Worm (Caenorhabditis elegans) whole organism, L4/young adult: Measurements from ENCODE around the gene rab-3.

Source experiments
- W03F9.2 ChIP-seq: fragments of 150-350 bp; optimal IDR thresholded peaks from 2 replicates; lab custom pipeline; 2014; ENCODE audit warnings: missing biosample characterization, missing genetic modification characterization
- dao-5 ChIP-seq: sonication (generic microtip); optimal IDR thresholded peaks from 2 replicates; lab custom pipeline; 2016; ENCODE audit warnings: missing genotype, missing genetic modification characterization, moderate library complexity, missing compliant biosample characterization
- him-1 ChIP-seq: sonication (generic microtip); optimal IDR thresholded peaks from 2 replicates; lab custom pipeline; 2016; ENCODE audit warnings: missing genotype, missing genetic modification reagents, missing genetic modification characterization, missing compliant biosample characterization

The rab-3 gene

DNA sequence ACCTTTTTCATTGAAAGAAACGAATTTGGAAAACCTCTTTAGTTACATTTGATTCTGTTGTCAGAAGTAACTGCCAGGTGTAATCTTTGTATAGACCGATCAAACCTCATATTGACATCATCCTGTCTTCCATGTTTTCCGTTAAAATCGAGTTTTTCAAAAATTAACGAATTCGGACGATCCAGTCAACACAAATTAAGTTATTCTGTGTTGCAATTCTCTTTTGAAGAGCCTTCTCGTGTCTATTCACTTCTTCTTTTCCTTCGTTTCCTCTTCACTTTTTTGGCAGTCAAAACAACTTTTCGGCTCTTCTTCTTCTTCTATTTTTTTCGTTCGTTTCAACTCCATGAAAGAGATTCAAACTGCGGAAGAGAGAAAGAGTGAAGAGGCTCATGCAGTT is 19.5 kb downstream of the rab-3 start:
- no peak for TF ChIP-seq dao-5 (tag; lab: Kevin White, UChicago)
- TF ChIP-seq W03F9.2 (tag; lab: Kevin White, UChicago), result no peak
- TF ChIP-seq him-1 (tag; lab: Kevin White, UChicago), result no peak

DNA sequence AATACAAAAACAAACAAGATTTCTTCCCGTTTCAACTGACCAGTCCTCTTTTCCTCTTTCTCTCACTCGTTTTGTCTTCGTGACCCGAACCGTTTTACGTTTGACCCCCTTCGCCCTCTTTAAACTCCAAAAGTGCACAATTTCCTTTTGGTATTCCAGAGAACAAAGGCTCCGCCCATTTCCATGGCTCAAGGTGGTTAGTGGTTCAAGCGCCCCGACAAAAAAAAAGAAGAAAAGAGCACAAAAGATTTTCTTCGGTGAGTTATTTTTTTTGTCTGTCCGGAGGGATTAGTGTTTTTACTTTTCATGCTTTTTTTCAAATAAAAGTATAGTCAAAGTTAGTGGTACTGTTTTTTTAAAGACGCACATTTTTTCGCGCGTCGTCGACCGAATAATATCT is 20.1 kb downstream of the rab-3 start, which contains the start of gene osta-2:
TSS of gene osta-2 (plus strand) at position 160 of the 400 bp plus-strand sequence.
- no peak for TF ChIP-seq dao-5 (tag; lab: Kevin White, UChicago)
- no peak for TF ChIP-seq him-1 (tag; lab: Kevin White, UChicago)
- TF ChIP-seq W03F9.2 (tag; lab: Kevin White, UChicago), result no peak

DNA sequence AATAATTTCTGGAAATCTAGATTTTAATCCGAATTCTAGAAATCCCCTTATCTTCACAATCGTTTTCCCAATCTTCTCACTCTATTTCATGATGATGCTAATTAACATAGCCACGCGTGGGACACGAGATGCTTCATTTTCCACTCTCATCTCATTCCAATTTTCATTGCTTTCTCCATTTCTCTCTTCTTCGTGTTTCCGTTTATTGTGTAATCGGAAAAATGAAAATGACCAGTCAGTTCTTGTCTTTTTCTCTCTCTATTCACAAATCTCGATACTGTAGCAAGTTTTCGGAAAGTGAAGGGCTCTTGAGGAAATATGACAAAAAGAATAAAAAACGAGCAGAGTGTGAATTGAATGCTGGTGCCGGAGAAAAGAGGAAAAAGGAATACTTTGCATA is 23.2 kb downstream of the rab-3 start:
- no peak for TF ChIP-seq dao-5 (tag; lab: Kevin White, UChicago)
- TF ChIP-seq W03F9.2 (tag; lab: Kevin White, UChicago), result no peak
- no peak for TF ChIP-seq him-1 (tag; lab: Kevin White, UChicago)

DNA sequence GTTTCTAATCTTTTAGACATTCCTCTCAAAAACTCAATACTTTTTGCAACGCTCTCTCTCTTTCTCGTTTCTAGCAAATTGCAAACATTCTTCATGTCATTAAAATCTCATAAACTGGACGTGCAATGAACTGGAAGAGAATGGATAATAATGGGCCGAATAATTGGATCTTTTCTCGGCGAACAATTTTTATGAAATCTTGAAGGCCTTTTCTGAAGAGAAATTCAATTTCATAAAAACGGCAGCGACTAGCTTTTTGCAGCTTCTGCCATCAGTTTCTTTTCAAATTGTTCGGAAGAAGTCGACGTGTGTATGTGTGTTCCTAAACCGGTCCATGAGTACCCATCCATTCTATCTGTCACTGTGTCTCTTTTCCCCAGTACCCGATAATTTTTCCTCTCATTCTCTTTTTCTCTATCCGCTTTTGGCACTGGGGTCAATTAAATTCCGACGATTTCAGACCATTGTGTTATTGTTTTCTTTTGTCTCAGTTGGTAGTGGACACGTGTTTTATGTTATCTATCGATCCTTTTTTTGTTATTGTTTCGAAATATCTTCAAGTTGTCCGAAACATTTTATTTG is 25.0 kb downstream of the rab-3 start:
- no peak for TF ChIP-seq dao-5 (tag; lab: Kevin White, UChicago)
- no peak for TF ChIP-seq W03F9.2 (tag; lab: Kevin White, UChicago)
- TF ChIP-seq him-1 (tag; lab: Kevin White, UChicago), result no peak

DNA sequence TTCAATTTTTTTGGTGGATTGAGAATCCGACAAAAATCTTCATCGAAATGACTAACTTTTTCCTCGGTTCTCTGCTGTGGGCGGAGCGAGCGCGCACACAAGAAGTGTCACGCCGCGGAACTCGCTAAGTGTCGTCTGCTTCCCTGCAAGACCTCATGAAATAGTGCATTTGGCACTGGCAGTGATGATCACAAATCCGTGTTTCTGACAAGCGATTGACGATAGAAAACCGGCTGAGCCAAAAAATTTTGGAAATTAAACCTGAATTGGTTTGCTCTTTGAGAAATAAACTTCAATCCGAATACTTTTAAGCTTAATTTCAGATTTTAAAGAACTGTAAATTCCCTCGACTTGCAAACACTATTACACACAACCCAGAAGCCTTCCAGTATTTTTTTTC is 26.2 kb downstream of the rab-3 start:
- TF ChIP-seq him-1 (tag; lab: Kevin White, UChicago), result peak; percentile 40
- TF ChIP-seq dao-5 (tag; lab: Kevin White, UChicago), result no peak
- peak; percentile 52 for TF ChIP-seq W03F9.2 (tag; lab: Kevin White, UChicago)

DNA sequence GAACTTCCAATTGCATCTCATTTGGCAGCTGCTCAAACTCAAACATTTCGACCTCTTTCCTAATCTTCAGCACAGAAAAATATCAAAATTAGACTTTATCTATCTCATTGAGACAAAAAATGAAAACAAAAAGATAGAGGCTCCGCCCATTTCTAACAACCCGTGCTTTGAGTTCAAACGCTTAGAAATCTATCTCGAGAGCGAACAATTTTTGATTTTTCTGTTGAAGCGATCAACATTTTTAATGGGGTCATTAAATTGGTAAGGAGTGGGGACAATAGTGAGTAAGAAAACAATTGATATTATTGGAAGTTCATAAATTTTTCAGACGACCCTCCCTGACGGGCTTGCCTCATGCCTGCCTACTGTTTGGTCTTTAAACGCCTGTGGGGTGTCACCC is 28.8 kb downstream of the rab-3 start, which contains the start of the genes C25H3.10 and C25H3.1:
TSS of gene C25H3.10 (minus strand) at position 101 of the 400 bp plus-strand sequence.
TSS of gene C25H3.1 (plus strand) at position 203 of the 400 bp plus-strand sequence.
- TF ChIP-seq W03F9.2 (tag; lab: Kevin White, UChicago), result no peak
- no peak for TF ChIP-seq him-1 (tag; lab: Kevin White, UChicago)
- TF ChIP-seq dao-5 (tag; lab: Kevin White, UChicago), result no peak

DNA sequence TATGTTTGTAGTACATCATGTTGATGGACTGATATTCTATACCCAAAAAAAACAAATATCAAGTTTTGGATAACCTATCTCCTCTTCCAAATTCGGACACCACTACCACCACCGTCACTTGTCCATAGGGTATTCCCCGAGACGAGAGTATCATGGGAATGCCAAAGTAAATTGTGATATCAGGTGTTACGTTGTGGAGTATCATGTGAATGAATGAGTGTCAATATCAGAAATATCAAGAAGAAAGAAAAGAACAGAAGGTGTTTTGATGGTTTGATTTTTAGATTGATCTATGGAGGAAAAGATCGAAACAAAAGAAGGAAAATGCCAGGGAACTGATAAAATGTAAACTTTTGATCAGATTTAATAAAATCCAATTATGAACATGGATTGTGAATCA is 29.4 kb downstream of the rab-3 start:
- TF ChIP-seq him-1 (tag; lab: Kevin White, UChicago) (no peak), dao-5 (tag; lab: Kevin White, UChicago) (no peak), W03F9.2 (tag; lab: Kevin White, UChicago) (no peak)

DNA sequence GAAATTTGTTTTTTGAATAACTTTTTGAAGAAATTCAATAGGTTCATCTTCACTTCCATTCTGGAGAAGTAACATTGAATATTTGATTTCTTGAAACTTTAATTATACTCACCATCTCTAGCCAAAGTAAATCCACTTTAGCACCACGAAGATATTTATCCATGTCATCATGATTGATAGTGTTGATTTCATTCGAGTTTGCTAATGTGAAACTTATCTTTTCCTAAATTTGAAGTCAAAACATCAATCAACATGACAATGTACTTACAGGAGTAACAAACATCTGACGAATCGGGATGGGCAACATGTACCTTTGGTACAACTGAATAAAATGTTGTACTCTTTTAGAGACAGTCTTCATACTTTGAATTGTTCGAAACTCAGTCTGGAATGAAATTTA is 30.3 kb downstream of the rab-3 start:
- TF ChIP-seq W03F9.2 (tag; lab: Kevin White, UChicago) (no peak), dao-5 (tag; lab: Kevin White, UChicago) (no peak), him-1 (tag; lab: Kevin White, UChicago) (no peak)

DNA sequence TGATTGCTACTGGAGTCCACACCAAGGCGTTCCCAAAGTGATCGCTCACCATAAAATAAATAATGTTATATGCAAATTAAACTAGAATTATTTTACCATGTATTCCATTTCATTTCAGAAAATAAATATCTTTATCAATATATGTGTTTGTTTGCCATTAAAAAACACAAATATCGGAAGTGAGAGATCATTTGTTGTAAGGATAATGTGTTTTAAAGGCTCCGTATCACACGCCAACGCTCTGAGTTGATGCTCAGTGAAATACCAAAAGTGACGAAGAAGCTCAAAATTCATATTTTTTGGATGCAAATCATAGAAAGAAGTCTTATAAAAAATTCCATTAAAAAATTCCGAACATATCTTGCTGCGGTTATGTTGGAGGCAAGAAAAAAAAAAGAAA is 31.4 kb downstream of the rab-3 start:
- TF ChIP-seq him-1 (tag; lab: Kevin White, UChicago) (no peak), W03F9.2 (tag; lab: Kevin White, UChicago) (no peak), dao-5 (tag; lab: Kevin White, UChicago) (no peak)

DNA sequence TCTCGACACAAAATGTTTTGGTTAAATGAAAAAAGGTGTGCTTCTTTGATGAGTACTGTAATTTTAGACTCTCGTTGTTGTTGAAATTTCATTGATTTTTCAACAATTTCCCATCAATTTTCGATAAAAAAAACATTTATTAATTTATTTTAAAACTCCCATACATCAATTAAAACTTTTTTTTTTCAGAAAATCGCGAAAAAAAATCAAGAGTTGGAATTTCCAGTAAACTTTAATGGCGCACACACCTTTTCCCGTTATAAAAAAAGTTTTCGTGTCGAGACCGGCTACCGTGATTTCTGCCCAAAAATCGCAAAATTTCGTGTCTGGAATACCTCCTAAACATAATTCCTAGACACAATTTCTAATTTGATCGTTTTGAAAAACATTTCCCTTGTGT is 32.9 kb downstream of the rab-3 start, which contains the start of gene C25H3.14:
TSS of gene C25H3.14 (plus strand) at position 301 of the 400 bp plus-strand sequence.
- TF ChIP-seq W03F9.2 (tag; lab: Kevin White, UChicago), result no peak
- TF ChIP-seq him-1 (tag; lab: Kevin White, UChicago), result no peak
- TF ChIP-seq dao-5 (tag; lab: Kevin White, UChicago), result no peak

DNA sequence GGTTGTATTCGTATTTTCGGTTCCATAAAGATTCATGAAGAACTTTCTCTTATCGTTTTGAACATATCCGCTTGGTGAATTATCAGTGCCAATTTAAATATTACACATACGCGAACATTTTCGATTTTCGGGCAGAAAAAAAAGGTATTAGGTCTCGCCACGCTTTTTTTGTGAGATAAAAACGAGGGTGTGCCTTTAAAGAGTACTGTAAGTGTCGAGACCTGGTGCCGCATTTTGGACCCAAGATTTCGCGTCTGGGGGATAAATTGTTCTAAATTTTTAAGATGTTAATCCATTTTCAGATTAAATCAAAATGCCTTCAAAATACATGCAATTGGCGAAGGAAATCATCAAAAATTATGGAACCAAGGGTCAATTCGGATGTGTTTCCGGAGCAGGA is 33.8 kb downstream of the rab-3 start, which contains the start of gene C25H3.3:
TSS of gene C25H3.3 (plus strand) at position 301 of the 400 bp plus-strand sequence.
- no peak for TF ChIP-seq W03F9.2 (tag; lab: Kevin White, UChicago)

DNA sequence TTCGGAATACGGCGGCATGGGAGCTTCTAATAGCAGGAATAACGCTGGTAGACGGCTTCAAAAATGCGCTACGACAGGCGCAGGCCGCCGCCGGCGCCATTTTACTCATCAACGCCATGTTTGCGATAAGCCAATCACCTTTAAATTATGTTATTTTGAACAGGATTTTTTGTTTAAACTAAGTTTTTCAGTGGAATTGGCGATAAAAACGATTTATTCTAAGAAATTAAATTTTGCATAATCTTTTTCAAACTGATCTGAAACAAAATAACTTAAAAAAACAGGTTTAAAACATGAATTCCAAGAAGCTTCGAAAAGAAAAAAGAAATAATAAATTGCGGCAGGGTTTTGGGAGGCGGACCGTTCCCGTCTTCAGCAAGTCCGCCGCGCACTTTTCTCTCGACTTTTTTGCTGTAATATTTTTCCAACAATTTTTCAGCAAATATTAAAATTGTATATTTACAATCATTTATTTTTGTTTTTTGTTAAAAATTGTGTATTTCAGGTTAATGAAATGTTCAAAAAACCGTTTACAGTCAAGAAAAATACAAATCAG is 36.4 kb downstream of the rab-3 start, which contains the start of the genes ndub-5 and eif-2D:
TSS of gene ndub-5 (minus strand) at position 138 of the 556 bp plus-strand sequence.
TSS of gene eif-2D (plus strand) at position 506 of the 556 bp plus-strand sequence.
- no peak for TF ChIP-seq him-1 (tag; lab: Kevin White, UChicago)
- TF ChIP-seq dao-5 (tag; lab: Kevin White, UChicago), result no peak
- no peak for TF ChIP-seq W03F9.2 (tag; lab: Kevin White, UChicago)

DNA sequence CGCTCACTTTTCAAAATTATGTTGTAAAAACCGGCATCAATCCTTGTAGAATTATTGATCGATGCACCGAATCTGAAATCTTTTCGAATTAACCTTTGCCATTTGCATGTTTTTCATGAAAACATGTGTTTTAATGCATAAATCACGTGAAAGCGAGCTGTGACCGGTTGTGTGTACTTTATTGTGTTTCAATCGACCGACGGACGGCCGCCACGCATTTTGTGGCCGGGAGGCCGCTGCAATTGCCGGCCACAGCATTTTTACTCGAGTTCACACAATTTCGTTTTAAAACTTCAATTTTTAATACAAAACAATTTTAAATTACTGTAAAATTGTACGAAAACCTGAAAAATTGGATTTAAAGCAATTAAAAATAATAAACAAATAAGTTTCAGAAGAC is 38.7 kb downstream of the rab-3 start, which contains the start of gene C25H3.11:
TSS of gene C25H3.11 (minus strand) at position 82 of the 400 bp plus-strand sequence.
- no peak for TF ChIP-seq W03F9.2 (tag; lab: Kevin White, UChicago)
- TF ChIP-seq dao-5 (tag; lab: Kevin White, UChicago), result no peak
- no peak for TF ChIP-seq him-1 (tag; lab: Kevin White, UChicago)
